Worm (Caenorhabditis elegans) whole organism, L4 larva: Measurements from ENCODE around the gene nimk-1.
A peak's percentile ranks its signal among the peaks of the same experiment; 100 is the strongest.

Source experiments
- F10B5.3 ChIP-seq: sonication (generic microtip); optimal IDR thresholded peaks from 2 replicates; lab custom pipeline; 2016; ENCODE audit warnings: mild to moderate bottlenecking, missing genetic modification characterization, missing compliant biosample characterization
- F44E2.7 ChIP-seq: fragments of 200-800 bp; sonication (Bioruptor generic); IDR thresholded peaks from 2 replicates; pipeline ENCODE4 v2.1.2; 2022; ENCODE audit warnings: missing genetic modification characterization, missing compliant biosample characterization
- T20F7.1 ChIP-seq: fragments of 200-800 bp; sonication (Bioruptor generic); optimal IDR thresholded peaks from 2 replicates; lab custom pipeline; 2018; ENCODE audit warnings: mild to moderate bottlenecking, missing genetic modification characterization, missing compliant biosample characterization
- Y75B8A.6 ChIP-seq: fragments of 200-800 bp; sonication (Bioruptor generic); IDR thresholded peaks from 2 replicates; pipeline ENCODE4 v1.3.6; 2022; ENCODE audit warnings: missing genetic modification reagents, missing genetic modification characterization, missing compliant biosample characterization
- ZK546.5 ChIP-seq, 2 experiments: sonication (generic microtip); optimal IDR thresholded peaks; 2 replicates each; lab custom pipeline; 2017; ENCODE audit warnings: missing biosample characterization in 2 of 2, missing genetic modification characterization in 2 of 2
- aha-1 ChIP-seq: fragments of 150-350 bp; peaks from one replicate; lab custom pipeline; 2014; ENCODE audit warnings: missing biosample characterization, missing genetic modification characterization
- arid-1 ChIP-seq: fragments of 200-800 bp; sonication (Bioruptor generic); conservative IDR thresholded peaks from 2 replicates; pipeline ENCODE4 v1.3.6; 2022; ENCODE audit warnings: missing genetic modification reagents, missing genetic modification characterization, missing compliant biosample characterization
- ceh-44 ChIP-seq: fragments of 200-800 bp; sonication (Bioruptor generic); IDR thresholded peaks from 2 replicates; pipeline ENCODE4 v1.3.6; 2022; ENCODE audit warnings: missing genetic modification reagents, missing genetic modification characterization, missing compliant biosample characterization
- ceh-62 ChIP-seq: sonication (generic microtip); optimal IDR thresholded peaks from 2 replicates; lab custom pipeline; 2017; ENCODE audit warnings: missing biosample characterization, missing genetic modification characterization
- ceh-82 ChIP-seq: sonication (generic microtip); optimal IDR thresholded peaks from 2 replicates; lab custom pipeline; 2017; ENCODE audit warnings: missing biosample characterization, missing genetic modification characterization
- ces-1 ChIP-seq: fragments of 150-350 bp; sonication (generic microtip); optimal IDR thresholded peaks from 4 replicates; lab custom pipeline; 2014; ENCODE audit warnings: missing biosample characterization, missing genetic modification reagents, missing genetic modification characterization
- cey-2 ChIP-seq: sonication (generic microtip); optimal IDR thresholded peaks from 3 replicates; lab custom pipeline; 2017; ENCODE audit warnings: missing genetic modification characterization, mild to moderate bottlenecking, missing compliant biosample characterization, antibody characterized with exemption, borderline replicate concordance; ENCODE audit not compliant: insufficient read depth
- dmd-9 ChIP-seq: fragments of 200-800 bp; sonication (Bioruptor generic); IDR thresholded peaks from 2 replicates; pipeline ENCODE4 v1.3.6; 2022; ENCODE audit warnings: missing genetic modification reagents, missing genetic modification characterization, missing compliant biosample characterization
- fkh-10 ChIP-seq: fragments of 150-350 bp; optimal IDR thresholded peaks from 2 replicates; lab custom pipeline; 2014; ENCODE audit warnings: missing biosample characterization, missing genetic modification reagents, missing genetic modification characterization
- hlh-11 ChIP-seq: fragments of 200-800 bp; sonication (Bioruptor generic); optimal IDR thresholded peaks from 2 replicates; lab custom pipeline; 2018; ENCODE audit warnings: mild to moderate bottlenecking, missing genetic modification characterization, missing compliant biosample characterization
- lim-7 ChIP-seq: fragments of 200-800 bp; sonication (Bioruptor generic); IDR thresholded peaks from 2 replicates; pipeline ENCODE4 v1.3.6; 2022; ENCODE audit warnings: missing genetic modification characterization, missing compliant biosample characterization
- lin-1 ChIP-seq: fragments of 200-800 bp; sonication (Bioruptor generic); IDR thresholded peaks from 2 replicates; pipeline ENCODE4 v1.3.6; 2022; ENCODE audit warnings: missing genetic modification reagents, missing genetic modification characterization, missing compliant biosample characterization
- lin-29 ChIP-seq: fragments of 200-800 bp; sonication (Bioruptor generic); IDR thresholded peaks from 2 replicates; pipeline ENCODE4 v1.3.6; 2022; ENCODE audit warnings: missing genetic modification reagents, missing genetic modification characterization, missing compliant biosample characterization
- lsy-2 ChIP-seq, 2 experiments: fragments of 150-350 bp in 1 of 2; sonication (generic microtip) in 1 of 2; optimal IDR thresholded peaks; 2 replicates each; lab custom pipeline; 2014 to 2017; ENCODE audit warnings: missing biosample characterization in 2 of 2, missing genetic modification characterization in 2 of 2
- madf-5 ChIP-seq, 2 experiments: fragments of 200-800 bp; sonication (Bioruptor generic); IDR thresholded peaks; 2 replicates each; pipeline ENCODE4 v1.3.6; 2022; ENCODE audit warnings: missing compliant biosample characterization in 2 of 2, missing genetic modification characterization in 2 of 2
- mdl-1 ChIP-seq, 2 experiments: fragments of 150-350 bp in 1 of 2; sonication (generic microtip) in 1 of 2; optimal IDR thresholded peaks; 2 replicates each; lab custom pipeline; 2014 to 2017; ENCODE audit warnings: missing biosample characterization in 2 of 2, missing genetic modification characterization in 2 of 2
- mdt-29 ChIP-seq: fragments of 200-800 bp; sonication (Bioruptor generic); IDR thresholded peaks from 2 replicates; pipeline ENCODE4 v1.3.6; 2022; ENCODE audit warnings: missing genetic modification reagents, missing genetic modification characterization, missing compliant biosample characterization
- mxl-2 ChIP-seq: fragments of 200-800 bp; sonication (Bioruptor generic); conservative IDR thresholded peaks from 2 replicates; pipeline ENCODE4 v1.3.6; 2022; ENCODE audit warnings: missing genetic modification reagents, missing genetic modification characterization, missing compliant biosample characterization
- nhr-237 ChIP-seq: sonication (generic microtip); optimal IDR thresholded peaks from 2 replicates; lab custom pipeline; 2017; ENCODE audit warnings: missing biosample characterization, missing genetic modification characterization
- nhr-28 ChIP-seq: fragments of 150-350 bp; optimal IDR thresholded peaks from 2 replicates; lab custom pipeline; 2014; ENCODE audit warnings: missing biosample characterization, missing genetic modification characterization
- nhr-42 ChIP-seq: fragments of 200-800 bp; sonication (Bioruptor generic); IDR thresholded peaks from 2 replicates; pipeline ENCODE4 v1.3.6; 2022; ENCODE audit warnings: missing genetic modification characterization, missing compliant biosample characterization
- nhr-48 ChIP-seq: sonication (generic microtip); optimal IDR thresholded peaks from 2 replicates; lab custom pipeline; 2016; ENCODE audit warnings: mild to moderate bottlenecking, missing genetic modification characterization, missing compliant biosample characterization
- nhr-77 ChIP-seq: fragments of 150-350 bp; optimal IDR thresholded peaks from 2 replicates; lab custom pipeline; 2014; ENCODE audit warnings: missing biosample characterization, missing genetic modification characterization
- snpc-4 ChIP-seq: fragments of 150-350 bp; optimal IDR thresholded peaks from 2 replicates; lab custom pipeline; 2014; ENCODE audit warnings: missing biosample characterization, missing genetic modification characterization
- tag-97 ChIP-seq: fragments of 200-800 bp; sonication (Bioruptor generic); IDR thresholded peaks from 2 replicates; pipeline ENCODE4 v1.3.6; 2022; ENCODE audit warnings: missing genetic modification characterization, missing compliant biosample characterization
- tra-1 ChIP-seq: fragments of 200-800 bp; sonication (Bioruptor generic); IDR thresholded peaks from 2 replicates; pipeline ENCODE4 v1.3.6; 2022; ENCODE audit warnings: missing genetic modification reagents, missing genetic modification characterization, missing compliant biosample characterization
- unc-62 ChIP-seq, 3 experiments: fragments of 150-350 bp in 1 of 3; sonication (generic microtip); optimal IDR thresholded peaks in 2 of 3; peaks in 1 of 3; 1 replicate in 1 of 3; 2 replicates in 2 of 3; lab custom pipeline; 2014 to 2017; ENCODE audit warnings: missing biosample characterization in 3 of 3, missing genetic modification characterization in 3 of 3, missing genetic modification reagents in 3 of 3, missing genotype in 1 of 3
- vab-7 ChIP-seq: fragments of 200-800 bp; sonication (Bioruptor generic); IDR thresholded peaks from 2 replicates; pipeline ENCODE4 v1.3.6; 2022; ENCODE audit warnings: missing genetic modification reagents, missing genetic modification characterization, missing compliant biosample characterization

Gene nimk-1

ce11 chrII:12544533-12544932 lies 9.0 kb downstream of the nimk-1 start, which contains the start of gene F49C5.9:
F49C5.9 (minus strand) TSS chrII:12544633.
- TF ChIP-seq F44E2.7 (GFP tag; lab: Robert Waterston, UW), result no peak
- no peak for TF ChIP-seq nhr-77 (tag; lab: Kevin White, UChicago)
- TF ChIP-seq fkh-10 (GFP tag; lab: Kevin White, UChicago), result no peak
- no peak for TF ChIP-seq hlh-11 (tag; lab: Kevin White, UChicago)
- TF ChIP-seq vab-7 (GFP tag; lab: Robert Waterston, UW), result no peak
- TF ChIP-seq, all 104 proteins: peak for 0

DNA sequence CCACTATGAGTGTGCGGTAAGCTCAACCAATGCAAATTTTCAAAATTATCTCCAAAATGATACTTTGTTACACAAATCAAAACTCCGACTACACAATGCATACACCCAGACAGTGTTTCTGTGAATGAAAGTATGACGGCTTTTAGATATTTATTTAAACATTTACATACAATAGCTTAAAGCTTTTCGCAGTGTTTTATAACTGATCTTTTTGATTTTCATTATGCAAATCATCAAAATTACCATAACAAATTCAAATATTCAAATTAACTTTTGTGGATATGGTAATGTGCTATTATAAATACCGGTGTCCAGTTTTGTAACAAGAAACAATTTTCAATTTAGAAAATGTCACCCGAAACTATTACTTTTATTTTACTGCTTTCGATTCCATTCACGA lies 10.9 kb downstream of the nimk-1 start, which contains the start of the genes F49C5.5 and F49C5.10:
Gene F49C5.5, minus strand, starts transcription at position 101 of the 400 bp plus-strand sequence.
Gene F49C5.10, plus strand, starts transcription at position 344 of the 400 bp plus-strand sequence.
- no peak for TF ChIP-seq F10B5.3
- TF ChIP-seq ces-1 (GFP tag; lab: Kevin White, UChicago), result no peak
- TF ChIP-seq fkh-10 (GFP tag; lab: Kevin White, UChicago), result no peak
- TF ChIP-seq mxl-2 (GFP tag; lab: Robert Waterston, UW), result no peak
- TF ChIP-seq nhr-28 (tag; lab: Kevin White, UChicago), result no peak
- TF ChIP-seq nhr-42 (GFP tag; lab: Robert Waterston, UW), result no peak
- TF ChIP-seq lin-29 (GFP tag; lab: Robert Waterston, UW), result no peak
- TF ChIP-seq tag-97, result no peak
- TF ChIP-seq arid-1, result no peak
- no peak for TF ChIP-seq dmd-9 (GFP tag; lab: Robert Waterston, UW)
- no peak for TF ChIP-seq ZK546.5 (tag; optimal IDR thresholded peaks at IDR 0.05; lab: Kevin White, UChicago)
- TF ChIP-seq lin-1 (GFP tag; lab: Robert Waterston, UW), result no peak
- TF ChIP-seq nhr-237, result no peak
- TF ChIP-seq nhr-48 (tag; lab: Kevin White, UChicago), result no peak
- no peak for TF ChIP-seq unc-62 (GFP tag; optimal IDR thresholded peaks at IDR 0.05 in 1 of 2; lab: Kevin White, UChicago)
- no peak for TF ChIP-seq unc-62 (tag; optimal IDR thresholded peaks at IDR 0.05; lab: Kevin White, UChicago)
- TF ChIP-seq ceh-62 (tag; lab: Kevin White, UChicago), result no peak
- no peak for TF ChIP-seq tra-1 (GFP tag; lab: Robert Waterston, UW)
- TF ChIP-seq T20F7.1 (GFP tag; lab: Kevin White, UChicago), result no peak

DNA sequence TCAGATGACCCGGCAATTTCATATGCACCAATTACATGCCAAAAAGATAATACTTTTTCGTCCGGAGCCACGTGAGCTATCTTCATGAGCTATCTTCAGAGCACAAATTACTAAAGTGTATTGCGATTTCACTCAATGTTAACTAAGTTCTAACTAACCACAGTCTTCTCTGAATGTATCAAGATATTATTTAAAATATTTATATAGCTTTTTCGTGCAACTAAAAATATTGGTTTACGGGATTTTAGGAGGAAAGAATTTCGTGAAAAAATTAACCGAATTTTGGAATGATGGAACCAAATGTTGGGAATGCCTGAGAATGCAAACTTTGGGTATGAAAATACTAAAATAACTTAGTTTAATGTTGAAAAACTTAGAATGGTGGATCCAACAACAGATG lies 12.0 kb downstream of the nimk-1 start, which contains the start of gene F49C5.16:
Gene F49C5.16, plus strand, starts transcription at position 301 of the 400 bp plus-strand sequence.
- TF ChIP-seq ceh-44 (no peak), mdl-1 (tag; optimal IDR thresholded peaks at IDR 0.05; lab: Kevin White, UChicago) (no peak), ceh-82 (tag; lab: Kevin White, UChicago) (no peak), nhr-77 (tag; lab: Kevin White, UChicago) (no peak), aha-1 (tag; lab: Kevin White, UChicago) (no peak), lin-1 (GFP tag; lab: Robert Waterston, UW) (no peak), unc-62 (GFP tag; optimal IDR thresholded peaks at IDR 0.05 in 1 of 2; lab: Kevin White, UChicago) (no peak), unc-62 (tag; optimal IDR thresholded peaks at IDR 0.05; lab: Kevin White, UChicago) (no peak), F10B5.3 (no peak), lim-7 (no peak), tag-97 (no peak)

ce11 chrII:12549613-12550012 lies 14.1 kb downstream of the nimk-1 start:
- peak in 1 of 2 experiments; percentile 80 for TF ChIP-seq unc-62 (GFP tag; optimal IDR thresholded peaks at IDR 0.05 in 1 of 2; lab: Kevin White, UChicago)
- no peak for TF ChIP-seq unc-62 (tag; optimal IDR thresholded peaks at IDR 0.05; lab: Kevin White, UChicago)
- no peak for TF ChIP-seq T20F7.1 (GFP tag; lab: Kevin White, UChicago)
- TF ChIP-seq madf-5 (GFP tag; IDR thresholded peaks at IDR 0.05; lab: Robert Waterston, UW), result no peak
- TF ChIP-seq arid-1, result no peak
- peak; percentile 47 for TF ChIP-seq nhr-28 (tag; lab: Kevin White, UChicago)
- TF ChIP-seq ceh-82 (tag; lab: Kevin White, UChicago), result no peak
- TF ChIP-seq tra-1 (GFP tag; lab: Robert Waterston, UW), result 0 out of 2 replicates have a peak, but pooled peaks have one; percentile 24
- no peak for TF ChIP-seq mxl-2 (GFP tag; lab: Robert Waterston, UW)
- TF ChIP-seq lsy-2 (tag; optimal IDR thresholded peaks at IDR 0.05; lab: Kevin White, UChicago), result no peak
- TF ChIP-seq aha-1 (tag; lab: Kevin White, UChicago), result peak; percentile 78
- TF ChIP-seq cey-2 (tag; lab: Kevin White, UChicago), result peak; percentile 16
- TF ChIP-seq, all 104 proteins: peak for 5

DNA sequence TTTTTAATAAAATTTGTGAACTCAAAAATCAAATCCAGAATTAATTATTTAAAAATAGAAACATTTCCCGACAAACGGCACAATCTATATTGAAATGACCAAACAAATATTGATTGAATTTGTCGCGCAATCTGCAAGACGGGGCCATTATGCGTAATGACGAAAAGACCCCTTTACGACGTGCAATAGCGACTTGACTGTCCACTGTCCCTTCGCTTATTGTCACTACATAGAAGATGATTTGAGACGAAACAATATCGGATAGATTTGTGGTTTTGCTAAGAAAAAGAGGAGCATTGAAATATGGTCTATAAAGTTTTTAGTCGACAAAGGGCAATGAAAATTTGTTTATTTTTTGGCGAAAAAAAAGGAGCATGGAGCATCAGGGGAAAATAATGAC lies 15.4 kb downstream of the nimk-1 start:
- no peak for TF ChIP-seq ceh-44
- no peak for TF ChIP-seq Y75B8A.6 (GFP tag; lab: Robert Waterston, UW)
- TF ChIP-seq aha-1 (tag; lab: Kevin White, UChicago), result peak; percentile 55
- TF ChIP-seq F10B5.3, result no peak
- TF ChIP-seq tag-97, result no peak
- TF ChIP-seq mdt-29 (GFP tag; lab: Robert Waterston, UW), result no peak
- no peak for TF ChIP-seq snpc-4 (tag; lab: Kevin White, UChicago)
- no peak for TF ChIP-seq cey-2 (tag; lab: Kevin White, UChicago)
- no peak for TF ChIP-seq vab-7 (GFP tag; lab: Robert Waterston, UW)
